Fruit fly (Drosophila melanogaster) whole organism, wandering third instar larva: ENCODE measurements around the gene CG13096.

Source experiments
- Dfd ChIP-seq: fragments of >200 bp; optimal IDR thresholded peaks from 2 replicates; lab custom pipeline; 2017; ENCODE audit warnings: missing biosample characterization, missing genetic modification characterization
- Jra ChIP-seq: sonication (Bioruptor generic); optimal IDR thresholded peaks from 2 replicates; lab custom pipeline; 2016; ENCODE audit warnings: missing biosample characterization, missing genetic modification characterization
- Myc ChIP-seq: fragments of >200 bp; optimal IDR thresholded peaks from 2 replicates; lab custom pipeline; 2017
- dmrt93B ChIP-seq: fragments of 200-800 bp; sonication (Bioruptor generic); optimal IDR thresholded peaks from 2 replicates; lab custom pipeline; 2018; ENCODE audit warnings: missing biosample characterization, mild to moderate bottlenecking, missing genetic modification characterization
- fru ChIP-seq: fragments of 200-800 bp; sonication (Bioruptor generic); optimal IDR thresholded peaks from 3 replicates; lab custom pipeline; 2016; ENCODE audit warnings: missing biosample characterization, mild to moderate bottlenecking, missing genetic modification characterization
- pan ChIP-seq: fragments of >200 bp; optimal IDR thresholded peaks from 2 replicates; lab custom pipeline; 2017
- psq ChIP-seq: fragments of 200-800 bp; sonication (Bioruptor generic); optimal IDR thresholded peaks from 3 replicates; lab custom pipeline; 2017; ENCODE audit warnings: missing biosample characterization, mild to moderate bottlenecking, missing genetic modification characterization, moderate library complexity
- sage ChIP-seq: fragments of 200-800 bp; sonication (Bioruptor generic); optimal IDR thresholded peaks from 2 replicates; lab custom pipeline; 2016; ENCODE audit warnings: missing biosample characterization, mild to moderate bottlenecking, missing genetic modification characterization
- tai ChIP-seq: sonication (Bioruptor generic); optimal IDR thresholded peaks from 2 replicates; lab custom pipeline; 2016; ENCODE audit warnings: missing biosample characterization, missing genetic modification characterization
- usp ChIP-seq: fragments of >200 bp; optimal IDR thresholded peaks from 2 replicates; lab custom pipeline; 2017; ENCODE audit warnings: missing biosample characterization, missing genetic modification characterization

dm6 chr2L:8477049-8477448 is 34.6 kb downstream of the CG13096 start, which contains the start of gene CheA29a:
- no peak for TF ChIP-seq fru (GFP tag; lab: Kevin White, UChicago)
- no peak for TF ChIP-seq Myc (lab: Kevin White, UChicago)
- no peak for TF ChIP-seq usp (GFP tag; lab: Kevin White, UChicago)
- no peak for TF ChIP-seq Dfd (GFP tag; lab: Kevin White, UChicago)
- no peak for TF ChIP-seq Jra
- no peak for TF ChIP-seq sage
- TF ChIP-seq psq (GFP tag; lab: Kevin White, UChicago), result no peak
- TF ChIP-seq tai (GFP tag; lab: Kevin White, UChicago), result no peak
- no peak for TF ChIP-seq dmrt93B (GFP tag; lab: Kevin White, UChicago)
- TF ChIP-seq pan (lab: Kevin White, UChicago), result no peak
